Fruit fly (Drosophila melanogaster) whole organism, prepupa: ENCODE results near the gene CG34149.

ENCODE experiments used
- CG10631 ChIP-seq: fragments of 200-800 bp; sonication (Bioruptor generic); optimal IDR thresholded peaks from 2 replicates; lab custom pipeline; 2016; ENCODE audit warnings: missing biosample characterization, missing genetic modification characterization
- CG10669 ChIP-seq: fragments of 200-800 bp; sonication (Bioruptor generic); optimal IDR thresholded peaks from 3 replicates; lab custom pipeline; 2018; ENCODE audit warnings: missing biosample characterization, mild to moderate bottlenecking, missing genetic modification characterization, moderate library complexity
- CG11294 ChIP-seq: fragments of 200-800 bp; sonication (Bioruptor generic); IDR thresholded peaks from 2 replicates; pipeline ENCODE4 v1.3.6; 2022; ENCODE audit warnings: missing biosample characterization, missing genetic modification characterization
- CG11762 ChIP-seq: fragments of 200-800 bp; sonication (Bioruptor generic); optimal IDR thresholded peaks from 3 replicates; lab custom pipeline; 2016; ENCODE audit warnings: missing biosample characterization, missing genetic modification characterization; ENCODE audit not compliant: insufficient read depth
- CG11902 ChIP-seq: fragments of 200-800 bp; sonication (Bioruptor generic); optimal IDR thresholded peaks from 3 replicates; lab custom pipeline; 2016; ENCODE audit warnings: missing biosample characterization, missing genetic modification characterization
- CG15336 ChIP-seq: fragments of 200-800 bp; sonication (Bioruptor generic); IDR thresholded peaks from 2 replicates; pipeline ENCODE4 v1.3.6; 2022; ENCODE audit warnings: missing biosample characterization, missing genetic modification characterization
- CG1621 ChIP-seq: fragments of 200-800 bp; sonication (Bioruptor generic); optimal IDR thresholded peaks from 3 replicates; lab custom pipeline; 2018; ENCODE audit warnings: missing biosample characterization, mild to moderate bottlenecking, missing genetic modification characterization
- CG16779 ChIP-seq: fragments of 200-800 bp; sonication (Bioruptor generic); optimal IDR thresholded peaks from 3 replicates; lab custom pipeline; 2017; ENCODE audit warnings: missing biosample characterization, mild to moderate bottlenecking, missing genetic modification characterization
- CG3032 ChIP-seq: fragments of 200-800 bp; optimal IDR thresholded peaks from 2 replicates; lab custom pipeline; 2019; ENCODE audit warnings: missing biosample characterization, mild to moderate bottlenecking, missing genetic modification characterization, moderate library complexity
- CG31627 ChIP-seq: fragments of 200-800 bp; sonication (Bioruptor generic); optimal IDR thresholded peaks from 3 replicates; lab custom pipeline; 2016; ENCODE audit warnings: missing biosample characterization, missing genetic modification characterization
- CG34406 ChIP-seq: fragments of 200-800 bp; sonication (Bioruptor generic); optimal IDR thresholded peaks from 3 replicates; lab custom pipeline; 2016; ENCODE audit warnings: missing biosample characterization, missing genetic modification characterization
- CG3919 ChIP-seq: fragments of 200-800 bp; sonication (Bioruptor generic); optimal IDR thresholded peaks from 3 replicates; lab custom pipeline; 2016; ENCODE audit warnings: missing biosample characterization, missing genetic modification characterization
- CG4318 ChIP-seq: fragments of 200-800 bp; sonication (Bioruptor generic); optimal IDR thresholded peaks from 3 replicates; lab custom pipeline; 2017; ENCODE audit warnings: missing biosample characterization, mild to moderate bottlenecking, missing genetic modification characterization
- CG6163 ChIP-seq: fragments of 200-800 bp; sonication (Bioruptor generic); IDR thresholded peaks from 3 replicates; pipeline ENCODE4 v1.3.6; 2022; ENCODE audit warnings: missing biosample characterization, missing genetic modification characterization
- CG6276 ChIP-seq: fragments of 200-800 bp; sonication (Bioruptor generic); optimal IDR thresholded peaks from 2 replicates; lab custom pipeline; 2017; ENCODE audit warnings: missing biosample characterization, mild to moderate bottlenecking, missing genetic modification characterization
- CG6792 ChIP-seq: fragments of 200-800 bp; sonication (Bioruptor generic); optimal IDR thresholded peaks from 3 replicates; lab custom pipeline; 2016; ENCODE audit warnings: missing biosample characterization, missing genetic modification characterization
- CG6808 ChIP-seq: fragments of 200-800 bp; sonication (Bioruptor generic); optimal IDR thresholded peaks from 3 replicates; lab custom pipeline; 2017; ENCODE audit warnings: missing biosample characterization, missing genetic modification characterization, mild to moderate bottlenecking, moderate library complexity, missing genetic modification reagents
- CG6854 ChIP-seq: fragments of 200-800 bp; sonication (Bioruptor generic); optimal IDR thresholded peaks from 2 replicates; lab custom pipeline; 2017; ENCODE audit warnings: missing biosample characterization, mild to moderate bottlenecking, missing genetic modification characterization
- CG8119 ChIP-seq: fragments of 200-800 bp; sonication (Bioruptor generic); IDR thresholded peaks from 3 replicates; pipeline ENCODE4 v1.3.6; 2022; ENCODE audit warnings: missing biosample characterization, missing genetic modification characterization
- CG8319 ChIP-seq: fragments of 200-800 bp; sonication (Bioruptor generic); optimal IDR thresholded peaks from 3 replicates; lab custom pipeline; 2016; ENCODE audit warnings: missing biosample characterization, missing genetic modification characterization
- Eip75B ChIP-seq: fragments of 200-800 bp; sonication (Bioruptor generic); optimal IDR thresholded peaks from 3 replicates; lab custom pipeline; 2016; ENCODE audit warnings: missing biosample characterization, missing genetic modification characterization
- Eip93F ChIP-seq: fragments of 200-800 bp; sonication (Bioruptor generic); optimal IDR thresholded peaks from 2 replicates; lab custom pipeline; 2016; ENCODE audit warnings: missing biosample characterization, mild to moderate bottlenecking, missing genetic modification characterization
- Ets96B ChIP-seq: fragments of 200-800 bp; optimal IDR thresholded peaks from 2 replicates; lab custom pipeline; 2019; ENCODE audit warnings: missing biosample characterization, mild to moderate bottlenecking, missing genetic modification characterization, moderate library complexity
- Gug ChIP-seq: fragments of 200-800 bp; sonication (Bioruptor generic); IDR thresholded peaks from 2 replicates; pipeline ENCODE4 v1.3.6; 2022; ENCODE audit warnings: missing biosample characterization, missing genetic modification characterization
- Hr38 ChIP-seq: sonication (Bioruptor generic); optimal IDR thresholded peaks from 2 replicates; lab custom pipeline; 2016; ENCODE audit warnings: missing biosample characterization, missing genetic modification characterization
- Hr39 ChIP-seq: fragments of 200-800 bp; sonication (Bioruptor generic); optimal IDR thresholded peaks from 2 replicates; lab custom pipeline; 2016; ENCODE audit warnings: missing biosample characterization, missing genetic modification characterization
- Hr4 ChIP-seq: fragments of 200-800 bp; sonication (Bioruptor generic); optimal IDR thresholded peaks from 3 replicates; lab custom pipeline; 2016; ENCODE audit warnings: missing biosample characterization, missing genetic modification characterization
- Lpt ChIP-seq: fragments of 200-800 bp; sonication (Bioruptor generic); optimal IDR thresholded peaks from 3 replicates; lab custom pipeline; 2016; ENCODE audit warnings: missing biosample characterization, missing genetic modification characterization
- Met ChIP-seq: fragments of 200-800 bp; sonication (Bioruptor generic); optimal IDR thresholded peaks from 3 replicates; lab custom pipeline; 2016; ENCODE audit warnings: missing biosample characterization, missing genetic modification characterization
- OdsH ChIP-seq: fragments of 200-800 bp; sonication (Bioruptor generic); optimal IDR thresholded peaks from 3 replicates; lab custom pipeline; 2016; ENCODE audit warnings: missing biosample characterization, missing genetic modification characterization
- Smox ChIP-seq: fragments of 200-800 bp; sonication (Bioruptor generic); optimal IDR thresholded peaks from 3 replicates; lab custom pipeline; 2016; ENCODE audit warnings: missing biosample characterization, missing genetic modification characterization
- Sox14 ChIP-seq: fragments of 200-800 bp; sonication (Bioruptor generic); optimal IDR thresholded peaks from 3 replicates; lab custom pipeline; 2016; ENCODE audit warnings: missing biosample characterization, missing genetic modification characterization
- achi ChIP-seq: fragments of 200-800 bp; sonication (Bioruptor generic); optimal IDR thresholded peaks from 3 replicates; lab custom pipeline; 2016; ENCODE audit warnings: missing biosample characterization, missing genetic modification characterization
- acj6 ChIP-seq: fragments of 200-800 bp; sonication (Bioruptor generic); optimal IDR thresholded peaks from 3 replicates; lab custom pipeline; 2016; ENCODE audit warnings: missing biosample characterization, missing genetic modification characterization
- dac ChIP-seq: fragments of 200-800 bp; sonication (Bioruptor generic); optimal IDR thresholded peaks from 2 replicates; lab custom pipeline; 2017; ENCODE audit warnings: missing biosample characterization, mild to moderate bottlenecking, missing genetic modification characterization
- dsx ChIP-seq: fragments of 200-800 bp; optimal IDR thresholded peaks from 3 replicates; lab custom pipeline; 2019; ENCODE audit warnings: missing biosample characterization, mild to moderate bottlenecking, missing genetic modification characterization, moderate library complexity; ENCODE audit not compliant: poor library complexity, severe bottlenecking
- eg ChIP-seq: fragments of 200-800 bp; sonication (Bioruptor generic); IDR thresholded peaks from 3 replicates; pipeline ENCODE4 v1.3.6; 2022; ENCODE audit warnings: missing biosample characterization, missing genetic modification characterization
- esn ChIP-seq: fragments of 200-800 bp; sonication (Bioruptor generic); optimal IDR thresholded peaks from 2 replicates; lab custom pipeline; 2016; ENCODE audit warnings: missing biosample characterization, mild to moderate bottlenecking, missing genetic modification characterization, moderate library complexity
- fd59A ChIP-seq: fragments of 200-800 bp; sonication (Bioruptor generic); optimal IDR thresholded peaks from 2 replicates; lab custom pipeline; 2017; ENCODE audit warnings: missing biosample characterization, mild to moderate bottlenecking, missing genetic modification characterization, missing genetic modification reagents
- fd85E ChIP-seq: fragments of 200-800 bp; sonication (Bioruptor generic); optimal IDR thresholded peaks from 3 replicates; lab custom pipeline; 2016; ENCODE audit warnings: missing biosample characterization, missing genetic modification characterization
- lz ChIP-seq: fragments of 200-800 bp; sonication (Bioruptor generic); optimal IDR thresholded peaks from 3 replicates; lab custom pipeline; 2016; ENCODE audit warnings: missing biosample characterization, missing genetic modification characterization
- net ChIP-seq: fragments of 200-800 bp; sonication (Bioruptor generic); optimal IDR thresholded peaks from 3 replicates; lab custom pipeline; 2016; ENCODE audit warnings: missing biosample characterization, missing genetic modification characterization
- pdm3 ChIP-seq: fragments of 200-800 bp; sonication (Bioruptor generic); optimal IDR thresholded peaks from 3 replicates; lab custom pipeline; 2016; ENCODE audit warnings: missing biosample characterization, missing genetic modification characterization
- salr ChIP-seq, 2 experiments: fragments of 200-800 bp; sonication (Bioruptor generic); optimal IDR thresholded peaks; 3 replicates each; lab custom pipeline; 2016 to 2018; ENCODE audit warnings: missing biosample characterization in 2 of 2, missing genetic modification characterization in 2 of 2, mild to moderate bottlenecking in 1 of 2
- ss ChIP-seq, 2 experiments: fragments of 200-800 bp; sonication (Bioruptor generic); optimal IDR thresholded peaks; 2 replicates in 1 of 2; 3 replicates in 1 of 2; lab custom pipeline; 2017 to 2018; ENCODE audit warnings: mild to moderate bottlenecking in 2 of 2, missing biosample characterization in 2 of 2, missing genetic modification characterization in 2 of 2, moderate library complexity in 1 of 2
- svp ChIP-seq: fragments of 200-800 bp; sonication (Bioruptor generic); peaks from one replicate; lab custom pipeline; 2016; ENCODE audit warnings: missing biosample characterization, missing genetic modification characterization
- topi ChIP-seq: fragments of 200-800 bp; sonication (Bioruptor generic); optimal IDR thresholded peaks from 3 replicates; lab custom pipeline; 2016; ENCODE audit warnings: missing biosample characterization, missing genetic modification characterization
- vri ChIP-seq: fragments of 200-800 bp; sonication (Bioruptor generic); optimal IDR thresholded peaks from 3 replicates; lab custom pipeline; 2016; ENCODE audit warnings: missing biosample characterization, mild to moderate bottlenecking, missing genetic modification characterization

The CG34149 gene

dm6 chr3R:22358810-22359209 is 21.1 kb upstream of the CG34149 start (continued):
- peak; percentile 83 for TF ChIP-seq CG10669 (GFP tag; lab: Kevin White, UChicago)
- TF ChIP-seq CG11762 = peak; percentile 78
- TF ChIP-seq acj6 (GFP tag; lab: Kevin White, UChicago) = peak; percentile 86
- TF ChIP-seq CG11294 (GFP tag; lab: Robert Waterston, UW) = peak; percentile 84
- TF ChIP-seq Hr39 = peak; percentile 80
- peak; percentile 57 for TF ChIP-seq CG10631 (GFP tag; lab: Kevin White, UChicago)
- peak; percentile 81 for TF ChIP-seq CG3919
- TF ChIP-seq Sox14 (GFP tag; lab: Kevin White, UChicago) = peak; percentile 87
- peak; percentile 84 for TF ChIP-seq Ets96B
- peak; percentile 79 for TF ChIP-seq esn (GFP tag; lab: Kevin White, UChicago)
- TF ChIP-seq salr (GFP tag; optimal IDR thresholded peaks at IDR 0.05; lab: Kevin White, UChicago) = peak; percentile 69 to 74
- peak; percentile 82 for TF ChIP-seq CG1621
- peak; percentile 76 for TF ChIP-seq dsx
- peak; percentile 87 for TF ChIP-seq CG6163 (GFP tag; lab: Robert Waterston, UW)
- TF ChIP-seq CG4318 (GFP tag; lab: Kevin White, UChicago) = peak; percentile 63
- TF ChIP-seq CG8319 = peak; percentile 61
- peak; percentile 89 for TF ChIP-seq Hr4 (GFP tag; lab: Kevin White, UChicago)

dm6 chr3R:22362218-22362907 is 17.6 kb upstream of the CG34149 start, which contains the start of the genes JMJD6, CG7071 and Muted:
Gene JMJD6 (minus strand): TSS chr3R:22362371.
Gene CG7071 (plus strand): TSS chr3R:22362620.
Gene Muted (plus strand): TSS chr3R:22362620.
- TF ChIP-seq CG6163 (GFP tag; lab: Robert Waterston, UW) = peak; percentile 87
- peak; percentile 57 for TF ChIP-seq dsx
- peak; percentile 72 for TF ChIP-seq Lpt (GFP tag; lab: Kevin White, UChicago)
- TF ChIP-seq CG6808 (GFP tag; lab: Kevin White, UChicago) = peak; percentile 74
- peak; percentile 78 for TF ChIP-seq CG8319
- peak; percentile 91 for TF ChIP-seq CG10631 (GFP tag; lab: Kevin White, UChicago)
- peak; percentile 88 for TF ChIP-seq CG11294 (GFP tag; lab: Robert Waterston, UW)
- TF ChIP-seq esn (GFP tag; lab: Kevin White, UChicago) = peak; percentile 92
- peak; percentile 86 for TF ChIP-seq CG6792 (GFP tag; lab: Kevin White, UChicago)
- peak; percentile 80 for TF ChIP-seq net (GFP tag; lab: Kevin White, UChicago)
- peak; percentile 89 for TF ChIP-seq Hr39
- peak; percentile 89 for TF ChIP-seq Smox (GFP tag; lab: Kevin White, UChicago)
- peak; percentile 88 for TF ChIP-seq Eip93F (GFP tag; lab: Kevin White, UChicago)
- peak; percentile 60 for TF ChIP-seq CG6854
- peak; percentile 92 for TF ChIP-seq svp (GFP tag; lab: Kevin White, UChicago)
- TF ChIP-seq Eip75B = peak; percentile 88
- TF ChIP-seq eg (GFP tag; lab: Robert Waterston, UW) = peak; percentile 90
- TF ChIP-seq pdm3 = peak; percentile 90
- TF ChIP-seq CG6276 = peak; percentile 67
- peak; percentile 54 for TF ChIP-seq CG16779 (tag; lab: Kevin White, UChicago)
- TF ChIP-seq dac (GFP tag; lab: Kevin White, UChicago) = peak; percentile 72
- peak; percentile 79 for TF ChIP-seq vri (GFP tag; lab: Kevin White, UChicago)
- peak; percentile 85 for TF ChIP-seq CG34406 (GFP tag; lab: Kevin White, UChicago)
- TF ChIP-seq CG3919 = peak; percentile 88
- TF ChIP-seq CG3032 (tag; lab: Kevin White, UChicago) = peak; percentile 78
- TF ChIP-seq topi (GFP tag; lab: Kevin White, UChicago) = peak; percentile 88
- peak; percentile 61 to 68 for TF ChIP-seq ss (GFP tag; optimal IDR thresholded peaks at IDR 0.05; lab: Kevin White, UChicago)
- TF ChIP-seq fd59A = peak; percentile 63
- peak; percentile 74; the same call in 2 of the 3 replicates for TF ChIP-seq CG8119 (GFP tag; lab: Robert Waterston, UW)
- peak; percentile 78 for TF ChIP-seq CG11902
- peak; percentile 83 for TF ChIP-seq Gug (GFP tag; lab: Robert Waterston, UW)
- TF ChIP-seq achi = peak; percentile 96
- TF ChIP-seq CG15336 (GFP tag; lab: Robert Waterston, UW) = peak; percentile 84
- TF ChIP-seq Sox14 (GFP tag; lab: Kevin White, UChicago) = peak; percentile 88
- TF ChIP-seq CG31627 (GFP tag; lab: Kevin White, UChicago) = peak; percentile 92
- TF ChIP-seq Hr38 (GFP tag; lab: Kevin White, UChicago) = no peak
- TF ChIP-seq fd85E (GFP tag; lab: Kevin White, UChicago) = peak; percentile 59
- peak; percentile 92 for TF ChIP-seq Hr4 (GFP tag; lab: Kevin White, UChicago)
- peak; percentile 90 for TF ChIP-seq OdsH (GFP tag; lab: Kevin White, UChicago)
- peak; percentile 91 for TF ChIP-seq Met (GFP tag; lab: Kevin White, UChicago)
- peak; percentile 93 for TF ChIP-seq lz (GFP tag; lab: Kevin White, UChicago)
